Fruit fly (Drosophila melanogaster) whole organism, embryonic: ENCODE measurements around the gene Exn.
A peak's percentile ranks its signal among the peaks of the same experiment; 100 is the strongest.

Source experiments
- Adf1 ChIP-seq: fragments of 200-800 bp; sonication (Bioruptor generic); IDR thresholded peaks from 2 replicates; pipeline ENCODE4 v1.3.6; 2022; ENCODE audit warnings: missing biosample characterization, missing genetic modification characterization
- Aef1 ChIP-seq: fragments of 200-800 bp; sonication (Bioruptor generic); IDR thresholded peaks from 3 replicates; pipeline ENCODE4 v1.3.6; 2022; ENCODE audit warnings: missing biosample characterization, missing genetic modification characterization
- CG10565 ChIP-seq: fragments of 200-800 bp; sonication (Bioruptor generic); optimal IDR thresholded peaks from 3 replicates; lab custom pipeline; 2016; ENCODE audit warnings: missing biosample characterization, mild to moderate bottlenecking, missing genetic modification characterization
- CG10979 ChIP-seq: fragments of 200-800 bp; sonication (Bioruptor generic); optimal IDR thresholded peaks from 2 replicates; lab custom pipeline; 2018; ENCODE audit warnings: missing biosample characterization, mild to moderate bottlenecking, missing genetic modification characterization, moderate library complexity
- CG12071 ChIP-seq: fragments of 200-800 bp; sonication (Bioruptor generic); optimal IDR thresholded peaks from 3 replicates; lab custom pipeline; 2018; ENCODE audit warnings: missing biosample characterization, mild to moderate bottlenecking, missing genetic modification characterization
- CG1832 ChIP-seq: fragments of 200-800 bp; sonication (Bioruptor generic); optimal IDR thresholded peaks from 2 replicates; lab custom pipeline; 2017; ENCODE audit warnings: missing biosample characterization, mild to moderate bottlenecking, missing genetic modification characterization, inconsistent platforms
- CG18599 ChIP-seq: fragments of 200-800 bp; sonication (Bioruptor generic); optimal IDR thresholded peaks from 3 replicates; lab custom pipeline; 2017; ENCODE audit warnings: missing biosample characterization, missing genetic modification characterization, mild to moderate bottlenecking, moderate library complexity, missing genetic modification reagents
- CG2199 ChIP-seq: fragments of 200-800 bp; sonication (Bioruptor generic); IDR thresholded peaks from 3 replicates; pipeline ENCODE4 v1.3.6; 2022; ENCODE audit warnings: missing biosample characterization, missing genetic modification characterization
- CG32772 ChIP-seq: fragments of 200-800 bp; sonication (Bioruptor generic); IDR thresholded peaks from 2 replicates; pipeline ENCODE4 v1.3.6; 2022; ENCODE audit warnings: missing biosample characterization, missing genetic modification characterization
- CG4328 ChIP-seq: fragments of 200-800 bp; sonication (Bioruptor generic); optimal IDR thresholded peaks from 3 replicates; lab custom pipeline; 2017; ENCODE audit warnings: missing biosample characterization, missing genetic modification reagents, missing genetic modification characterization
- CG5245 ChIP-seq: fragments of 200-800 bp; sonication (Bioruptor generic); optimal IDR thresholded peaks from 3 replicates; lab custom pipeline; 2016; ENCODE audit warnings: missing biosample characterization, missing genetic modification characterization
- CG6689 ChIP-seq: fragments of 200-800 bp; sonication (Bioruptor generic); IDR thresholded peaks from 2 replicates; pipeline ENCODE4 v1.3.6; 2022; ENCODE audit warnings: missing biosample characterization, missing genetic modification characterization
- CG7357 ChIP-seq: fragments of 200-800 bp; sonication (Bioruptor generic); IDR thresholded peaks from 3 replicates; pipeline ENCODE4 v1.3.6; 2022; ENCODE audit warnings: missing biosample characterization, missing genetic modification characterization
- CG8478 ChIP-seq: fragments of >200 bp; optimal IDR thresholded peaks from 2 replicates; lab custom pipeline; 2018
- Drgx ChIP-seq: fragments of 200-800 bp; sonication (Bioruptor generic); IDR thresholded peaks from 2 replicates; pipeline ENCODE4 v1.3.6; 2022; ENCODE audit warnings: missing biosample characterization, missing genetic modification characterization
- HLHmδ ChIP-seq: fragments of 200-800 bp; sonication (Bioruptor generic); optimal IDR thresholded peaks from 2 replicates; lab custom pipeline; 2018; ENCODE audit warnings: missing biosample characterization, mild to moderate bottlenecking, missing genetic modification characterization, moderate library complexity
- Hr78 ChIP-seq, 2 experiments: fragments of 200-800 bp in 1 of 2; fragments of >200 bp in 1 of 2; sonication (Bioruptor generic) in 1 of 2; optimal IDR thresholded peaks; 2 replicates each; lab custom pipeline; 2017 to 2019; ENCODE audit warnings: missing biosample characterization in 2 of 2, missing genetic modification characterization in 2 of 2, mild to moderate bottlenecking in 1 of 2, moderate library complexity in 1 of 2
- Med ChIP-seq: fragments of 200-800 bp; sonication (Bioruptor generic); peaks from one replicate; lab custom pipeline; 2016; ENCODE audit warnings: missing biosample characterization, missing genetic modification characterization, mild to moderate bottlenecking, inconsistent platforms, moderate library complexity
- Meics ChIP-seq: fragments of 200-800 bp; sonication (Bioruptor generic); optimal IDR thresholded peaks from 2 replicates; lab custom pipeline; 2017; ENCODE audit warnings: missing biosample characterization, mild to moderate bottlenecking, missing genetic modification characterization
- PHDP ChIP-seq: fragments of 200-800 bp; sonication (Bioruptor generic); optimal IDR thresholded peaks from 3 replicates; lab custom pipeline; 2018; ENCODE audit warnings: missing biosample characterization, mild to moderate bottlenecking, missing genetic modification characterization, moderate library complexity
- Pdp1 ChIP-seq, 2 experiments: fragments of 200-800 bp; sonication (Bioruptor generic); optimal IDR thresholded peaks; 3 replicates each; lab custom pipeline; 2016; ENCODE audit warnings: missing biosample characterization in 2 of 2, missing genetic modification characterization in 2 of 2, mild to moderate bottlenecking in 1 of 2, moderate library complexity in 1 of 2
- Vsx1 ChIP-seq: fragments of 200-800 bp; sonication (Bioruptor generic); optimal IDR thresholded peaks from 2 replicates; lab custom pipeline; 2017; ENCODE audit warnings: missing biosample characterization, mild to moderate bottlenecking, missing genetic modification characterization, missing genetic modification reagents
- Xrp1 ChIP-seq: fragments of 200-800 bp; sonication (Bioruptor generic); IDR thresholded peaks from 2 replicates; pipeline ENCODE4 v1.3.6; 2022; ENCODE audit warnings: missing biosample characterization, missing genetic modification characterization
- ac ChIP-seq: fragments of 200-800 bp; sonication (Bioruptor generic); optimal IDR thresholded peaks from 3 replicates; lab custom pipeline; 2017; ENCODE audit warnings: missing biosample characterization, mild to moderate bottlenecking, missing genetic modification characterization
- chinmo ChIP-seq: fragments of 200-800 bp; sonication (Bioruptor generic); IDR thresholded peaks from 4 replicates; pipeline ENCODE4 v1.3.6; 2022; ENCODE audit warnings: missing biosample characterization, missing genetic modification characterization; ENCODE audit not compliant: partially characterized antibody
- chm ChIP-seq: fragments of 200-800 bp; sonication (Bioruptor generic); IDR thresholded peaks from 2 replicates; pipeline ENCODE4 v1.3.6; 2022; ENCODE audit warnings: missing biosample characterization, missing genetic modification characterization
- esg ChIP-seq: fragments of 200-800 bp; sonication (Bioruptor generic); conservative IDR thresholded peaks from 2 replicates; pipeline ENCODE4 v1.3.6; 2022; ENCODE audit warnings: missing biosample characterization, missing genetic modification characterization
- eve ChIP-seq, 2 experiments: fragments of >200 bp; optimal IDR thresholded peaks; 2 replicates each; lab custom pipeline; 2017; ENCODE audit warnings: missing biosample characterization in 2 of 2, missing genetic modification characterization in 2 of 2
- exex ChIP-seq: fragments of 200-800 bp; sonication (Bioruptor generic); optimal IDR thresholded peaks from 4 replicates; lab custom pipeline; 2018; ENCODE audit warnings: missing biosample characterization, mild to moderate bottlenecking, missing genetic modification characterization, moderate library complexity
- gem ChIP-seq: fragments of 200-800 bp; sonication (Bioruptor generic); optimal IDR thresholded peaks from 2 replicates; lab custom pipeline; 2019; ENCODE audit warnings: missing biosample characterization, mild to moderate bottlenecking, missing genetic modification characterization, moderate library complexity
- grn ChIP-seq: fragments of 200-800 bp; sonication (Bioruptor generic); optimal IDR thresholded peaks from 3 replicates; lab custom pipeline; 2017; ENCODE audit warnings: missing biosample characterization, missing genetic modification characterization
- gro ChIP-seq: fragments of 200-800 bp; sonication (Bioruptor generic); optimal IDR thresholded peaks from 2 replicates; lab custom pipeline; 2016; ENCODE audit warnings: missing biosample characterization, missing genetic modification characterization
- hb ChIP-seq: fragments of 200-800 bp; sonication (Bioruptor generic); IDR thresholded peaks from 3 replicates; pipeline ENCODE4 v1.3.6; 2022; ENCODE audit warnings: missing biosample characterization, missing genetic modification characterization; ENCODE audit not compliant: partially characterized antibody
- hth ChIP-seq: fragments of >200 bp; optimal IDR thresholded peaks from 2 replicates; lab custom pipeline; 2017; ENCODE audit warnings: inconsistent platforms
- kni ChIP-seq: fragments of 200-800 bp; sonication (Bioruptor generic); optimal IDR thresholded peaks from 3 replicates; lab custom pipeline; 2017; ENCODE audit warnings: mild to moderate bottlenecking, missing biosample characterization, missing genetic modification reagents, missing genetic modification characterization
- luna ChIP-seq: fragments of 200-800 bp; sonication (Bioruptor generic); optimal IDR thresholded peaks from 2 replicates; lab custom pipeline; 2016; ENCODE audit warnings: missing biosample characterization, missing genetic modification characterization
- nmo ChIP-seq: fragments of 200-800 bp; sonication (Bioruptor generic); optimal IDR thresholded peaks from 2 replicates; lab custom pipeline; 2018; ENCODE audit warnings: missing biosample characterization, mild to moderate bottlenecking, missing genetic modification characterization, moderate library complexity
- pan ChIP-seq, 4 experiments: fragments of >200 bp in 3 of 4; fragments of 200-800 bp in 1 of 4; sonication (Bioruptor generic) in 1 of 4; optimal IDR thresholded peaks in 3 of 4; IDR thresholded peaks in 1 of 4; 2 replicates each; pipeline versions ENCODE4 v1.3.6 to Lab custom; 2017 to 2022; ENCODE audit warnings: missing biosample characterization in 2 of 4, missing genetic modification characterization in 2 of 4, mixed read lengths in 1 of 4
- peb ChIP-seq: fragments of 200-800 bp; sonication (Bioruptor generic); IDR thresholded peaks from 2 replicates; pipeline ENCODE4 v1.3.6; 2022; ENCODE audit warnings: missing biosample characterization, missing genetic modification characterization
- prd ChIP-seq, 3 experiments: fragments of >200 bp in 2 of 3; fragments of 200-800 bp in 1 of 3; sonication (Bioruptor generic) in 1 of 3; optimal IDR thresholded peaks in 2 of 3; IDR thresholded peaks in 1 of 3; 2 replicates in 2 of 3; 3 replicates in 1 of 3; pipeline versions ENCODE4 v1.3.6 to Lab custom; 2017 to 2022; ENCODE audit warnings: missing biosample characterization in 1 of 3, missing genetic modification characterization in 1 of 3
- stc ChIP-seq: fragments of 200-800 bp; sonication (Bioruptor generic); IDR thresholded peaks from 2 replicates; pipeline ENCODE4 v1.3.6; 2022; ENCODE audit warnings: missing biosample characterization, missing genetic modification characterization
- toy ChIP-seq: fragments of 200-800 bp; sonication (Bioruptor generic); IDR thresholded peaks from 2 replicates; pipeline ENCODE4 v1.3.6; 2022; ENCODE audit warnings: missing biosample characterization, missing genetic modification characterization
- unc-4 ChIP-seq: fragments of 200-800 bp; sonication (Bioruptor generic); IDR thresholded peaks from 2 replicates; pipeline ENCODE4 v1.3.6; 2022; ENCODE audit warnings: missing biosample characterization, missing genetic modification characterization; ENCODE audit not compliant: partially characterized antibody
- zf30C ChIP-seq: fragments of 200-800 bp; sonication (Bioruptor generic); optimal IDR thresholded peaks from 3 replicates; lab custom pipeline; 2018; ENCODE audit warnings: missing biosample characterization, mild to moderate bottlenecking, missing genetic modification characterization

Exn gene

DNA sequence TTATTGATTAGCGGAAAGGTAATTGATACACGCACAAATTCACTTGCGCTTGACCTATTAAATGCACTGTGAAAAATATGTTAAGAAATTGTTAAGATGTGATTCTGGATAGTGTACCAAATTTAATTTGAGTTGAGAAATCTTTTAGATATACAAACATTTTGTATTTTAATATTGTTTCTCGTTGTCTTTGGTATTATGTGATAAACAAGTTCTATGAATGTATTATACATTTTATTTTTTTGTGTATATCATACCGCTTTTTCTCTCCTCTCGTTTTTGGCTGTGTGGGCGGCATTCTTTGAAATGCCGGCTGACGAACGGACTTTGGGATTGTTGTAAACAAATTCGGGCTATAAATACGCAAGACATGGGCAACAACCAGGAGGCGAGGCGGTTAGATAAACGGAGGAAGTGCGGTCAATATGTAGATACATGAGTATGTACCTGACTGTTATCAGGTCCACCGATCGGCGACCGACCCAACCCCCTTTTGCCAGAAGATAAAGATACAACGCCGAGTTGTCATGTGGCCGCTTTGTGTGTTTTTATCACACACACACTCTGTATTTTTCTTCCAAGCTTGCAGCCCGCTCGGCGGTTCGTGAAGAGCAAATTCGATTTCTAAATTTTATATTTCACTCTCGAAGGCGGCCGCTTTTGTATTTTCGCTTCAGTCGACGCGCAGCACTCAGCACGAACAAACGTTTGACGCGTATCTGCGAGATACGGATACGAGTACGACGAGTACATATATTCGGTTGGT is 12.9 kb upstream of the Exn start (continued):
- TF ChIP-seq stc (GFP tag; lab: Robert Waterston, UW), result peak; percentile 74
- peak; percentile 39; the same call in 1 of the 2 replicates for TF ChIP-seq CG32772 (GFP tag; lab: Robert Waterston, UW)
- peak; percentile 54 for TF ChIP-seq Meics (GFP tag; lab: Kevin White, UChicago)
- TF ChIP-seq toy (GFP tag; lab: Robert Waterston, UW), result no peak
- TF ChIP-seq CG10979, result peak; percentile 60
- peak; percentile 42 for TF ChIP-seq esg (GFP tag; lab: Robert Waterston, UW)
- no peak for TF ChIP-seq HLHmδ (GFP tag; lab: Kevin White, UChicago)
- peak; percentile 62 for TF ChIP-seq zf30C (GFP tag; lab: Kevin White, UChicago)
- no peak for TF ChIP-seq ac (GFP tag; lab: Kevin White, UChicago)
- peak; percentile 3 for TF ChIP-seq gro (GFP tag; lab: Kevin White, UChicago)
- TF ChIP-seq CG4328 (GFP tag; lab: Kevin White, UChicago), result peak; percentile 63
- TF ChIP-seq CG10565, result no peak
- peak; percentile 33; the same call in 1 of the 2 replicates for TF ChIP-seq chm (GFP tag; lab: Robert Waterston, UW)
- TF ChIP-seq Aef1 (GFP tag; lab: Robert Waterston, UW), result peak; percentile 69
- TF ChIP-seq CG7357 (GFP tag; lab: Robert Waterston, UW), result peak; percentile 66; the same call in 2 of the 3 replicates
- TF ChIP-seq CG6689 (GFP tag; lab: Robert Waterston, UW), result peak; percentile 75
- no peak for TF ChIP-seq peb (GFP tag; lab: Robert Waterston, UW)
- TF ChIP-seq luna, result no peak
- TF ChIP-seq Xrp1 (GFP tag; lab: Robert Waterston, UW), result peak; percentile 67; the same call in 1 of the 2 replicates
- peak; percentile 23 for TF ChIP-seq CG5245 (GFP tag; lab: Kevin White, UChicago)
- no peak for TF ChIP-seq hb (GFP tag; lab: Robert Waterston, UW)
- TF ChIP-seq CG8478 (lab: Kevin White, UChicago), result no peak
- TF ChIP-seq CG1832 (GFP tag; lab: Kevin White, UChicago), result no peak
- no peak for TF ChIP-seq hth (lab: Kevin White, UChicago)
- TF ChIP-seq Drgx (GFP tag; lab: Robert Waterston, UW), result peak; percentile 48; the same call in 1 of the 2 replicates
- peak; percentile 80 for TF ChIP-seq nmo (GFP tag; lab: Kevin White, UChicago)
- TF ChIP-seq eve (GFP tag; optimal IDR thresholded peaks at IDR 0.05; lab: Kevin White, UChicago), result peak in 1 of 2 experiments; percentile 90
- TF ChIP-seq CG18599, result peak; percentile 65

dm6 chr3L:16957534-16958396 is 12.0 kb upstream of the Exn start, which contains the start of gene Cpr73D:
Gene Cpr73D (minus strand): TSS chr3L:16957689.
- TF ChIP-seq kni (GFP tag; lab: Kevin White, UChicago) (no peak), grn (GFP tag; lab: Kevin White, UChicago) (peak; percentile 16), Pdp1 (GFP tag; optimal IDR thresholded peaks at IDR 0.05; lab: Kevin White, UChicago) (peak in 1 of 2 experiments; percentile 91), PHDP (tag; lab: Kevin White, UChicago) (no peak), exex (tag; lab: Kevin White, UChicago) (peak; percentile 68), Med (GFP tag; lab: Kevin White, UChicago) (peak; percentile 69), Adf1 (GFP tag; lab: Robert Waterston, UW) (0 out of 2 replicates have a peak, but pooled peaks have one; percentile 4), CG2199 (GFP tag; lab: Robert Waterston, UW) (peak; percentile 92; the same call in 2 of the 3 replicates), eve (GFP tag; optimal IDR thresholded peaks at IDR 0.05; lab: Kevin White, UChicago) (peak in 1 of 2 experiments; percentile 70), chm (GFP tag; lab: Robert Waterston, UW) (0 out of 2 replicates have a peak, but pooled peaks have one; percentile 15), Hr78 (GFP tag; optimal IDR thresholded peaks at IDR 0.05; lab: Kevin White, UChicago) (peak in 1 of 2 experiments; percentile 10), gem (tag; lab: Kevin White, UChicago) (peak; percentile 55), unc-4 (no peak), chinmo (GFP tag; lab: Robert Waterston, UW) (0 out of 4 replicates have a peak, but pooled peaks have one; percentile 1), Vsx1 (GFP tag; lab: Kevin White, UChicago) (peak; percentile 57), prd (optimal IDR thresholded peaks at IDR 0.05; lab: Kevin White, UChicago) (no peak), prd (GFP tag; IDR thresholded peaks at IDR 0.05; lab: Robert Waterston, UW) (peak; percentile 30; the same call in 1 of the 3 replicates), pan (optimal IDR thresholded peaks at IDR 0.05; lab: Kevin White, UChicago) (no peak), pan (GFP tag; optimal IDR thresholded peaks at IDR 0.05 in 1 of 2, IDR thresholded peaks at IDR 0.05 in 1 of 2) (peak in 1 of 2 experiments; percentile 7), CG12071 (no peak)
